Fruit fly (Drosophila melanogaster): Measurements from ENCODE around the gene CG12531.

CG12531 gene

dm6 chrX:19745908-19746604 is 27.3 kb downstream of the CG12531 start, which contains the start of gene parvin (continued):
- peak; percentile 30 for TF ChIP-seq CG4617 (GFP tag; optimal IDR thresholded peaks at IDR 0.05; ENCODE audit: borderline replicate concordance)
- TF ChIP-seq YL-1 (GFP tag; optimal IDR thresholded peaks at IDR 0.05), result peak; percentile 50
- TF ChIP-seq dmrt99B (tag; optimal IDR thresholded peaks at IDR 0.05), result no peak
- TF ChIP-seq PHDP (tag; optimal IDR thresholded peaks at IDR 0.05), result no peak
- TF ChIP-seq Sry-δ (GFP tag; optimal IDR thresholded peaks at IDR 0.05), result peak; percentile 56
- TF ChIP-seq CG15514 (GFP tag; optimal IDR thresholded peaks at IDR 0.05), result peak; percentile 36
- no peak for TF ChIP-seq chinmo (GFP tag; IDR thresholded peaks at IDR 0.05; ENCODE audit: partially characterized antibody)
- TF ChIP-seq Dref (GFP tag; IDR thresholded peaks at IDR 0.05), result peak; percentile 45; the same call in 1 of the 2 replicates
- peak; percentile 69 for TF ChIP-seq ftz-f1 (GFP tag; optimal IDR thresholded peaks at IDR 0.05)
- 0 out of 2 replicates have a peak, but pooled peaks have one; percentile 14 for TF ChIP-seq sob (GFP tag; IDR thresholded peaks at IDR 0.05)
- peak in 1 of 3 experiments; percentile 33 for TF ChIP-seq Stat92E (GFP tag; optimal IDR thresholded peaks at IDR 0.05)
- 0 out of 2 replicates have a peak, but pooled peaks have one; percentile 14 for TF ChIP-seq sna (GFP tag; IDR thresholded peaks at IDR 0.05; ENCODE audit: partially characterized antibody)
- peak; percentile 51 for TF ChIP-seq gsb-n (tag; optimal IDR thresholded peaks at IDR 0.05)
- no peak for TF ChIP-seq CG7786 (GFP tag; optimal IDR thresholded peaks at IDR 0.05)
- no peak for TF ChIP-seq sisA (GFP tag; IDR thresholded peaks at IDR 0.05)
- TF ChIP-seq CG12659 (GFP tag; optimal IDR thresholded peaks at IDR 0.05), result peak; percentile 38
- peak; percentile 48 for TF ChIP-seq Scr (GFP tag; IDR thresholded peaks at IDR 0.05; ENCODE audit: partially characterized antibody)
- no peak for TF ChIP-seq nerfin-2 (GFP tag; IDR thresholded peaks at IDR 0.05; ENCODE audit: partially characterized antibody)
- no peak for TF ChIP-seq CG15011 (GFP tag; optimal IDR thresholded peaks at IDR 0.05)
- TF ChIP-seq CG3847 (GFP tag; IDR thresholded peaks at IDR 0.05), result no peak

- TF ChIP-seq tna (GFP tag; IDR thresholded peaks at IDR 0.05; ENCODE audit: partially characterized antibody), result no peak
- no peak for TF ChIP-seq Ada2b (GFP tag; IDR thresholded peaks at IDR 0.05)
- TF ChIP-seq B-H2 (GFP tag; optimal IDR thresholded peaks at IDR 0.05), result no peak
- TF ChIP-seq Hmr (GFP tag; optimal IDR thresholded peaks at IDR 0.05), result no peak
- TF ChIP-seq ap (GFP tag; IDR thresholded peaks at IDR 0.05), result no peak
- TF ChIP-seq dm (GFP tag; optimal IDR thresholded peaks at IDR 0.05), result no peak
- no peak for TF ChIP-seq CG17328 (GFP tag; IDR thresholded peaks at IDR 0.05)
- TF ChIP-seq Sry-δ (GFP tag; optimal IDR thresholded peaks at IDR 0.05), result no peak
- TF ChIP-seq CG9817 (tag; optimal IDR thresholded peaks at IDR 0.05), result no peak
- TF ChIP-seq gcm (GFP tag; optimal IDR thresholded peaks at IDR 0.05), result no peak
- no peak for TF ChIP-seq CG2712 (tag; optimal IDR thresholded peaks at IDR 0.05)
- TF ChIP-seq hth (optimal IDR thresholded peaks at IDR 0.05), result no peak
- no peak for TF ChIP-seq Drgx (GFP tag; IDR thresholded peaks at IDR 0.05)
- TF ChIP-seq Bteb2 (GFP tag; optimal IDR thresholded peaks at IDR 0.05), result no peak
These were observed 29.3 kb downstream of the CG12531 start, which contains the start of gene Alr for dm6 chrX:19748014-19748413. Gene Alr, plus strand, starts transcription at chrX:19748314.

- TF ChIP-seq D19B (GFP tag; optimal IDR thresholded peaks at IDR 0.05) (no peak), CG12659 (GFP tag; optimal IDR thresholded peaks at IDR 0.05) (peak; percentile 19), twi (tag; optimal IDR thresholded peaks at IDR 0.05) (no peak), h (optimal IDR thresholded peaks at IDR 0.05) (no peak), NK7.1 (GFP tag; optimal IDR thresholded peaks at IDR 0.05) (no peak), z (GFP tag; IDR thresholded peaks at IDR 0.05) (no peak), nerfin-1 (tag; optimal IDR thresholded peaks at IDR 0.05) (no peak), tx (GFP tag; optimal IDR thresholded peaks at IDR 0.05) (no peak), lbe (GFP tag; optimal IDR thresholded peaks at IDR 0.05) (no peak), stc (GFP tag; IDR thresholded peaks at IDR 0.05) (no peak), unpg (GFP tag; optimal IDR thresholded peaks at IDR 0.05) (no peak), CG15514 (GFP tag; optimal IDR thresholded peaks at IDR 0.05) (peak; percentile 66), sob (GFP tag; IDR thresholded peaks at IDR 0.05) (0 out of 2 replicates have a peak, but pooled peaks have one; percentile 36), Ravus (GFP tag; IDR thresholded peaks at IDR 0.05) (no peak), Ptx1 (GFP tag; IDR thresholded peaks at IDR 0.05) (no peak), slbo (GFP tag; IDR thresholded peaks at IDR 0.05) (no peak), CG11456 (GFP tag; IDR thresholded peaks at IDR 0.05) (no peak), Abd-B (GFP tag; optimal IDR thresholded peaks at IDR 0.05) (peak; percentile 65)
These were observed 29.8 kb downstream of the CG12531 start for dm6 chrX:19748565-19748964.
